Worm (Caenorhabditis elegans) whole organism, L3 larva: ENCODE data around the gene C46F11.4.

ENCODE experiments used
- ZK546.5 ChIP-seq: sonication (generic microtip); optimal IDR thresholded peaks from 2 replicates; lab custom pipeline; 2017; ENCODE audit warnings: missing biosample characterization, missing genetic modification characterization
- aly-2 ChIP-seq: fragments of 150-350 bp; optimal IDR thresholded peaks from 2 replicates; lab custom pipeline; 2014; ENCODE audit warnings: missing biosample characterization, missing genetic modification characterization
- ama-1 ChIP-seq: fragments of 150-350 bp; optimal IDR thresholded peaks from 2 replicates; lab custom pipeline; 2018
- ceh-28 ChIP-seq: fragments of 150-350 bp; optimal IDR thresholded peaks from 2 replicates; lab custom pipeline; 2014; ENCODE audit warnings: missing biosample characterization, missing genetic modification reagents, missing genetic modification characterization
- daf-12 ChIP-seq: fragments of 150-350 bp; optimal IDR thresholded peaks from 2 replicates; lab custom pipeline; 2014; ENCODE audit warnings: missing biosample characterization, missing genetic modification reagents, missing genetic modification characterization
- egl-27 ChIP-seq: sonication (generic microtip); optimal IDR thresholded peaks from 4 replicates; lab custom pipeline; 2017; ENCODE audit warnings: missing biosample characterization, missing genetic modification reagents, missing genetic modification characterization
- egl-5 ChIP-seq: fragments of 150-350 bp; optimal IDR thresholded peaks from 2 replicates; lab custom pipeline; 2017; ENCODE audit warnings: missing biosample characterization, missing genetic modification reagents, missing genetic modification characterization, inconsistent platforms
- elt-1 ChIP-seq: fragments of 150-350 bp; optimal IDR thresholded peaks from 2 replicates; lab custom pipeline; 2014; ENCODE audit warnings: missing biosample characterization, missing genetic modification characterization
- elt-2 ChIP-seq: sonication (generic microtip); optimal IDR thresholded peaks from 2 replicates; lab custom pipeline; 2016; ENCODE audit warnings: missing genetic modification reagents, mild to moderate bottlenecking, missing genetic modification characterization, missing compliant biosample characterization
- elt-3 ChIP-seq, 3 experiments: fragments of 150-350 bp in 1 of 3; sonication (generic microtip) in 2 of 3; optimal IDR thresholded peaks; 2 replicates in 2 of 3; 4 replicates in 1 of 3; lab custom pipeline; 2014 to 2017; ENCODE audit warnings: missing biosample characterization in 3 of 3, missing genetic modification characterization in 3 of 3
- fkh-10 ChIP-seq: sonication (generic microtip); optimal IDR thresholded peaks from 2 replicates; lab custom pipeline; 2017; ENCODE audit warnings: missing biosample characterization, missing genetic modification reagents, missing genetic modification characterization
- fos-1 ChIP-seq: fragments of 150-350 bp; optimal IDR thresholded peaks from 2 replicates; lab custom pipeline; 2014; ENCODE audit warnings: missing biosample characterization, missing genetic modification characterization
- jun-1 ChIP-seq: fragments of 150-350 bp; optimal IDR thresholded peaks from 2 replicates; lab custom pipeline; 2014; ENCODE audit warnings: missing biosample characterization, missing genetic modification reagents, missing genetic modification characterization
- lin-15B ChIP-seq: fragments of 150-350 bp; optimal IDR thresholded peaks from 2 replicates; lab custom pipeline; 2014; ENCODE audit warnings: missing biosample characterization, missing genetic modification characterization
- lin-39 ChIP-seq: fragments of 150-350 bp; optimal IDR thresholded peaks from 2 replicates; lab custom pipeline; 2018; ENCODE audit warnings: missing biosample characterization, missing genetic modification reagents, missing genetic modification characterization
- lsy-12 ChIP-seq: sonication (generic microtip); optimal IDR thresholded peaks from 2 replicates; lab custom pipeline; 2016; ENCODE audit warnings: mild to moderate bottlenecking, missing genetic modification characterization, missing compliant biosample characterization
- mdl-1 ChIP-seq: fragments of 150-350 bp; optimal IDR thresholded peaks from 2 replicates; lab custom pipeline; 2014; ENCODE audit warnings: missing biosample characterization, missing genetic modification characterization
- mml-1 ChIP-seq: fragments of 150-350 bp; sonication (generic microtip); optimal IDR thresholded peaks from 3 replicates; lab custom pipeline; 2014; ENCODE audit warnings: missing biosample characterization, missing genetic modification characterization
- nfya-1 ChIP-seq: sonication (generic microtip); optimal IDR thresholded peaks from 2 replicates; lab custom pipeline; 2017; ENCODE audit warnings: missing genetic modification characterization, mild to moderate bottlenecking, missing compliant biosample characterization, antibody characterized with exemption, moderate library complexity; ENCODE audit not compliant: insufficient read depth
- nhr-11 ChIP-seq: fragments of 150-350 bp; optimal IDR thresholded peaks from 2 replicates; lab custom pipeline; 2014; ENCODE audit warnings: missing biosample characterization, missing genetic modification characterization
- nhr-12 ChIP-seq: fragments of 150-350 bp; optimal IDR thresholded peaks from 2 replicates; lab custom pipeline; 2014; ENCODE audit warnings: missing biosample characterization, missing genetic modification characterization
- nhr-23 ChIP-seq: fragments of 150-350 bp; optimal IDR thresholded peaks from 2 replicates; lab custom pipeline; 2014; ENCODE audit warnings: missing biosample characterization, missing genetic modification reagents, missing genetic modification characterization
- nhr-237 ChIP-seq: fragments of 150-350 bp; optimal IDR thresholded peaks from 2 replicates; lab custom pipeline; 2014; ENCODE audit warnings: missing biosample characterization, missing genetic modification characterization
- nhr-25 ChIP-seq: sonication (generic microtip); optimal IDR thresholded peaks from 2 replicates; lab custom pipeline; 2017; ENCODE audit warnings: missing biosample characterization, missing genetic modification characterization
- nhr-43 ChIP-seq: sonication (generic microtip); optimal IDR thresholded peaks from 2 replicates; lab custom pipeline; 2016; ENCODE audit warnings: mild to moderate bottlenecking, missing genetic modification characterization, missing compliant biosample characterization; ENCODE audit not compliant: poor library complexity, severe bottlenecking
- nhr-67 ChIP-seq: fragments of 150-350 bp; optimal IDR thresholded peaks from 2 replicates; lab custom pipeline; 2014; ENCODE audit warnings: missing biosample characterization, missing genetic modification characterization
- nhr-76 ChIP-seq: fragments of 150-350 bp; sonication (generic microtip); optimal IDR thresholded peaks from 5 replicates; lab custom pipeline; 2014; ENCODE audit warnings: missing biosample characterization, missing genetic modification characterization
- nhr-77 ChIP-seq: fragments of 150-350 bp; optimal IDR thresholded peaks from 2 replicates; lab custom pipeline; 2014; ENCODE audit warnings: missing biosample characterization, missing genetic modification characterization
- pha-4 ChIP-seq: fragments of 150-350 bp; optimal IDR thresholded peaks from 2 replicates; lab custom pipeline; 2014; ENCODE audit warnings: missing biosample characterization, missing genetic modification reagents, missing genetic modification characterization
- pqm-1 ChIP-seq: fragments of 150-350 bp; optimal IDR thresholded peaks from 2 replicates; lab custom pipeline; 2017; ENCODE audit warnings: missing biosample characterization, missing genetic modification characterization, inconsistent platforms
- sea-2 ChIP-seq: fragments of 150-350 bp; sonication (generic microtip); optimal IDR thresholded peaks from 4 replicates; lab custom pipeline; 2014; ENCODE audit warnings: missing biosample characterization, missing genetic modification reagents, missing genetic modification characterization
- snpc-4 ChIP-seq: fragments of 150-350 bp; optimal IDR thresholded peaks from 2 replicates; lab custom pipeline; 2014; ENCODE audit warnings: missing biosample characterization, missing genetic modification characterization
- unc-39 ChIP-seq: sonication (generic microtip); optimal IDR thresholded peaks from 4 replicates; lab custom pipeline; 2017; ENCODE audit warnings: missing biosample characterization, missing genetic modification characterization
- unc-62 ChIP-seq: fragments of 150-350 bp; sonication (generic microtip); optimal IDR thresholded peaks from 4 replicates; lab custom pipeline; 2014; ENCODE audit warnings: missing biosample characterization, missing genetic modification reagents, missing genetic modification characterization
- ztf-11 ChIP-seq: fragments of 150-350 bp; optimal IDR thresholded peaks from 2 replicates; lab custom pipeline; 2014; ENCODE audit warnings: missing biosample characterization, missing genetic modification characterization

Gene C46F11.4

DNA sequence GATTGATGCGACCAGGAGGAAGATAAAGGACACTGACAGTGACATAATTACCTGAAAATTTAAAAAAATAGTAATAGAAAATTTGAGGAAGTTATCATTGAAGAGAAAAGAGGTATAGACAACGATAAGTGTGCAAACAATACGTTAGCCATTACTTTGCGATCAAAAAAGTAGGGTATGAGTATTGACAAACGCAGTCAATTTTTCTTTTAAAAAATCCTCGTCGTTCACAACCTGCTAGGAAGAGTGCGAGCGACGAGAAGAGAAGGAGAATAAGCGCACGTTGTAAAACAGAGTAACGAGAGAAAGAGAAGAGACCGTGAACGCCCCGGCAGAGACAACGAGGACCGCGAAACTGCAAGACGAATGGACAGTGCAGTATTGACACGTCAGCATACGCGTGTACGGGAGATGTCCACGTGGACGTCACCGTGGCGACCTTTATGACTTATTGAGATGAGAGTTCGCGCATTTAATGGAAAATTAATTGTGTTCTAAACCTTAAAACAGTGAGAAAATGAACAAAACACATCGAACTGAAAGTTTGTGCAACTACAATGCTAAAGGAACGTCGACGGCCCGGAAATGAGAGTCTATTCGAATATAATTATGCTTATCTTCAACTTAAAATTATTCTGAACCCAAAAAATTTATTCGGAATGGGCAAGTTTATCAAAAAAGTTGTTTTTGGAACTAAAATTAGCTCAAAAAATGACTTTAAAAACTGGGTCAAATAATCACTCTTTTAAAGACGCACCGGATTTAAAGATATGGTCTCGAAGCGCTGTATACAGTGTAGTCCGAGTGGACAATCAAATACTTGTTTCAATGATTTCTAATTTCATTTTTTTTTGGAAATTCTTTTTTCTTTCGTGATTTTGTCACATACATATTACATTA lies 37.6 kb upstream of the C46F11.4 start, which contains the start of the genes pdi-1 and C14B1.2:
Gene pdi-1, minus strand, starts transcription at position 51 of the 900 bp plus-strand sequence.
Gene C14B1.2, plus strand, starts transcription at position 850 of the 900 bp plus-strand sequence.
- TF ChIP-seq lsy-12 (tag; lab: Kevin White, UChicago), result peak; percentile 29
- TF ChIP-seq ZK546.5, result no peak
- peak; percentile 44 for TF ChIP-seq elt-2 (tag; lab: Kevin White, UChicago)
- TF ChIP-seq nfya-1 (tag; lab: Kevin White, UChicago), result peak; percentile 92
- TF ChIP-seq mml-1 (tag; lab: Kevin White, UChicago), result no peak
- peak; percentile 83 for TF ChIP-seq pha-4
- TF ChIP-seq daf-12 (tag; lab: Kevin White, UChicago), result no peak
- peak; percentile 28 for TF ChIP-seq fos-1 (tag; lab: Kevin White, UChicago)
- TF ChIP-seq egl-5 (tag; lab: Kevin White, UChicago), result no peak
- no peak for TF ChIP-seq nhr-77 (tag; lab: Kevin White, UChicago)
- TF ChIP-seq ztf-11 (tag; lab: Kevin White, UChicago), result no peak
- peak; percentile 29 for TF ChIP-seq pqm-1 (tag; lab: Kevin White, UChicago)
- peak; percentile 16 for TF ChIP-seq jun-1 (tag; lab: Kevin White, UChicago)
- TF ChIP-seq nhr-11 (tag; lab: Kevin White, UChicago), result no peak
- TF ChIP-seq unc-39 (tag; lab: Kevin White, UChicago), result no peak
- TF ChIP-seq nhr-67 (tag; lab: Kevin White, UChicago), result no peak
- TF ChIP-seq nhr-237 (tag; lab: Kevin White, UChicago), result no peak
- TF ChIP-seq elt-1 (tag; lab: Kevin White, UChicago), result no peak
- peak; percentile 33 for TF ChIP-seq snpc-4
- no peak for TF ChIP-seq egl-27
- peak; percentile 20 for TF ChIP-seq ceh-28 (tag; lab: Kevin White, UChicago)
- TF ChIP-seq nhr-23 (tag; lab: Kevin White, UChicago), result peak; percentile 21
- TF ChIP-seq lin-15B, result peak; percentile 65
- TF ChIP-seq nhr-25 (tag; lab: Kevin White, UChicago), result peak; percentile 79
- peak; percentile 5 for TF ChIP-seq mdl-1
- peak; percentile 67 for TF ChIP-seq nhr-43
- TF ChIP-seq aly-2, result no peak
- TF ChIP-seq fkh-10, result no peak
- TF ChIP-seq lin-39 (tag; lab: Kevin White, UChicago), result peak; percentile 0

ce11 chrIII:3699275-3699674 lies 35.2 kb upstream of the C46F11.4 start, which contains the start of gene cyn-9:
TSS of gene cyn-9 (minus strand) at chrIII:3699640.
- TF ChIP-seq ztf-11 (tag; lab: Kevin White, UChicago) (no peak), nhr-43 (peak; percentile 26), ceh-28 (tag; lab: Kevin White, UChicago) (peak; percentile 25), nhr-25 (tag; lab: Kevin White, UChicago) (no peak), nhr-23 (tag; lab: Kevin White, UChicago) (peak; percentile 54)

ce11 chrIII:3698366-3698765 lies 34.3 kb upstream of the C46F11.4 start:
- TF ChIP-seq nhr-67 (tag; lab: Kevin White, UChicago), result no peak
- no peak for TF ChIP-seq nhr-12 (tag; lab: Kevin White, UChicago)
- no peak for TF ChIP-seq egl-5 (tag; lab: Kevin White, UChicago)
- no peak for TF ChIP-seq ZK546.5
- TF ChIP-seq egl-27, result no peak
- TF ChIP-seq nhr-76 (tag; lab: Kevin White, UChicago), result no peak
- no peak for TF ChIP-seq lsy-12 (tag; lab: Kevin White, UChicago)
- TF ChIP-seq nhr-23 (tag; lab: Kevin White, UChicago), result no peak
- no peak for TF ChIP-seq ztf-11 (tag; lab: Kevin White, UChicago)
- TF ChIP-seq nhr-77 (tag; lab: Kevin White, UChicago), result no peak
- no peak for TF ChIP-seq ama-1 (lab: Kevin White, UChicago)
- no peak for TF ChIP-seq jun-1 (tag; lab: Kevin White, UChicago)
- TF ChIP-seq mml-1 (tag; lab: Kevin White, UChicago), result no peak
- TF ChIP-seq aly-2, result no peak
- TF ChIP-seq nhr-11 (tag; lab: Kevin White, UChicago), result no peak
- TF ChIP-seq unc-62, result no peak
- no peak for TF ChIP-seq sea-2 (GFP tag; lab: Kevin White, UChicago)
- TF ChIP-seq fkh-10, result no peak
- TF ChIP-seq elt-3 (tag; optimal IDR thresholded peaks at IDR 0.05; lab: Kevin White, UChicago), result no peak
